Worm (Caenorhabditis elegans) whole organism, mixed stage, embryonic: Measurements from ENCODE around the gene F17A2.16.

Experiments
- M03D4.4 ChIP-seq: sonication (generic microtip); optimal IDR thresholded peaks from 2 replicates; lab custom pipeline; 2017; ENCODE audit warnings: mild to moderate bottlenecking, missing genetic modification characterization, missing compliant biosample characterization
- bed-3 ChIP-seq: fragments of 200-800 bp; sonication (Bioruptor generic); optimal IDR thresholded peaks from 3 replicates; lab custom pipeline; 2018; ENCODE audit warnings: mild to moderate bottlenecking, missing genetic modification characterization, moderate library complexity, missing compliant biosample characterization
- blmp-1 ChIP-seq: fragments of 150-350 bp; optimal IDR thresholded peaks from 2 replicates; lab custom pipeline; 2014; ENCODE audit warnings: missing biosample characterization, missing genetic modification characterization
- ceh-43 ChIP-seq: fragments of 200-800 bp; sonication (Bioruptor generic); optimal IDR thresholded peaks from 2 replicates; lab custom pipeline; 2018; ENCODE audit warnings: mild to moderate bottlenecking, missing genetic modification characterization, moderate library complexity, missing compliant biosample characterization
- ceh-83 ChIP-seq: fragments of 200-800 bp; sonication (Bioruptor generic); optimal IDR thresholded peaks from 2 replicates; lab custom pipeline; 2018; ENCODE audit warnings: mild to moderate bottlenecking, missing genetic modification characterization, missing compliant biosample characterization
- ces-1 ChIP-seq: fragments of 150-350 bp; optimal IDR thresholded peaks from 2 replicates; lab custom pipeline; 2014; ENCODE audit warnings: missing biosample characterization, missing genetic modification reagents, missing genetic modification characterization
- cnd-1 ChIP-seq: fragments of 200-800 bp; sonication (Bioruptor generic); optimal IDR thresholded peaks from 2 replicates; lab custom pipeline; 2018; ENCODE audit warnings: mild to moderate bottlenecking, missing genetic modification characterization, missing compliant biosample characterization
- drap-1 ChIP-seq: fragments of 200-800 bp; sonication (Bioruptor generic); optimal IDR thresholded peaks from 3 replicates; lab custom pipeline; 2018; ENCODE audit warnings: mild to moderate bottlenecking, missing genetic modification characterization, missing compliant biosample characterization
- elt-1 ChIP-seq: sonication (generic microtip); optimal IDR thresholded peaks from 2 replicates; lab custom pipeline; 2017; ENCODE audit warnings: missing genetic modification characterization, mild to moderate bottlenecking, missing compliant biosample characterization, antibody characterized with exemption, moderate library complexity, borderline replicate concordance; ENCODE audit not compliant: insufficient read depth
- elt-3 ChIP-seq: fragments of 150-350 bp; optimal IDR thresholded peaks from 2 replicates; lab custom pipeline; 2014; ENCODE audit warnings: missing biosample characterization, missing genetic modification characterization
- flh-1 ChIP-seq: fragments of 200-800 bp; sonication (Bioruptor generic); optimal IDR thresholded peaks from 2 replicates; lab custom pipeline; 2018; ENCODE audit warnings: mild to moderate bottlenecking, missing genetic modification characterization, moderate library complexity, missing compliant biosample characterization
- hlh-1 ChIP-seq: fragments of 150-350 bp; optimal IDR thresholded peaks from 2 replicates; lab custom pipeline; 2014; ENCODE audit warnings: missing biosample characterization, missing genetic modification reagents, missing genetic modification characterization
- lin-13 ChIP-seq: fragments of 150-350 bp; optimal IDR thresholded peaks from 2 replicates; lab custom pipeline; 2014; ENCODE audit warnings: missing biosample characterization, missing genetic modification characterization
- lin-32 ChIP-seq: fragments of 200-800 bp; sonication (Bioruptor generic); optimal IDR thresholded peaks from 2 replicates; lab custom pipeline; 2018; ENCODE audit warnings: mild to moderate bottlenecking, missing genetic modification characterization, missing compliant biosample characterization
- lsy-2 ChIP-seq: fragments of 150-350 bp; optimal IDR thresholded peaks from 2 replicates; lab custom pipeline; 2014; ENCODE audit warnings: missing biosample characterization, missing genetic modification characterization
- mab-5 ChIP-seq: fragments of 150-350 bp; optimal IDR thresholded peaks from 2 replicates; lab custom pipeline; 2014; ENCODE audit warnings: missing biosample characterization, missing genetic modification characterization
- mep-1 ChIP-seq: fragments of 150-350 bp; optimal IDR thresholded peaks from 2 replicates; lab custom pipeline; 2017; ENCODE audit warnings: missing biosample characterization, missing genetic modification reagents, missing genetic modification characterization, inconsistent platforms
- mls-2 ChIP-seq: sonication (generic microtip); optimal IDR thresholded peaks from 2 replicates; lab custom pipeline; 2016; ENCODE audit warnings: mild to moderate bottlenecking, missing genetic modification characterization, moderate library complexity, missing compliant biosample characterization
- nhr-12 ChIP-seq: fragments of 150-350 bp; optimal IDR thresholded peaks from 2 replicates; lab custom pipeline; 2014; ENCODE audit warnings: missing biosample characterization, missing genetic modification characterization
- nhr-2 ChIP-seq: fragments of 150-350 bp; optimal IDR thresholded peaks from 2 replicates; lab custom pipeline; 2014; ENCODE audit warnings: missing biosample characterization, missing genetic modification characterization
- nhr-28 ChIP-seq: fragments of 150-350 bp; optimal IDR thresholded peaks from 2 replicates; lab custom pipeline; 2014; ENCODE audit warnings: missing biosample characterization, missing genetic modification characterization
- nhr-76 ChIP-seq: sonication (generic microtip); optimal IDR thresholded peaks from 2 replicates; lab custom pipeline; 2017; ENCODE audit warnings: missing biosample characterization, missing genetic modification characterization
- pha-4 ChIP-seq: fragments of 150-350 bp; optimal IDR thresholded peaks from 2 replicates; lab custom pipeline; 2018; ENCODE audit warnings: missing biosample characterization, missing genetic modification reagents, missing genetic modification characterization
- sem-2 ChIP-seq: fragments of 200-800 bp; sonication (Bioruptor generic); optimal IDR thresholded peaks from 2 replicates; lab custom pipeline; 2018; ENCODE audit warnings: mild to moderate bottlenecking, missing genetic modification characterization, missing compliant biosample characterization
- snpc-4 ChIP-seq: fragments of 150-350 bp; optimal IDR thresholded peaks from 2 replicates; lab custom pipeline; 2014; ENCODE audit warnings: missing biosample characterization, missing genetic modification characterization
- sptf-1 ChIP-seq: sonication (generic microtip); optimal IDR thresholded peaks from 2 replicates; lab custom pipeline; 2017; ENCODE audit warnings: mild to moderate bottlenecking, missing genetic modification characterization, moderate library complexity, missing compliant biosample characterization
- tbx-8 ChIP-seq: fragments of 200-800 bp; sonication (Bioruptor generic); optimal IDR thresholded peaks from 2 replicates; lab custom pipeline; 2018; ENCODE audit warnings: mild to moderate bottlenecking, missing genetic modification characterization, moderate library complexity, missing compliant biosample characterization
- unc-120 ChIP-seq: sonication (generic microtip); optimal IDR thresholded peaks from 2 replicates; lab custom pipeline; 2017; ENCODE audit warnings: missing genetic modification characterization, missing compliant biosample characterization; ENCODE audit not compliant: poor library complexity, severe bottlenecking
- unc-39 ChIP-seq: fragments of 150-350 bp; optimal IDR thresholded peaks from 2 replicates; lab custom pipeline; 2014; ENCODE audit warnings: missing biosample characterization, missing genetic modification characterization
- unc-62 ChIP-seq: fragments of 150-350 bp; optimal IDR thresholded peaks from 2 replicates; lab custom pipeline; 2014; ENCODE audit warnings: missing biosample characterization, missing genetic modification reagents, missing genetic modification characterization
- zip-8 ChIP-seq: fragments of 150-350 bp; optimal IDR thresholded peaks from 2 replicates; lab custom pipeline; 2014; ENCODE audit warnings: missing biosample characterization, missing genetic modification characterization
- ztf-11 ChIP-seq: fragments of 150-350 bp; optimal IDR thresholded peaks from 2 replicates; lab custom pipeline; 2014; ENCODE audit warnings: missing biosample characterization, missing genetic modification characterization

Gene F17A2.16

ce11 chrX:12337846-12338490 is 29.7 kb downstream of the F17A2.16 start, which contains the start of gene srd-44:
Gene srd-44, plus strand, starts transcription at chrX:12338440.
- peak; percentile 58 for TF ChIP-seq sem-2 (GFP tag; lab: Kevin White, UChicago)
- no peak for TF ChIP-seq lin-13 (tag; lab: Kevin White, UChicago)
- no peak for TF ChIP-seq unc-62 (GFP tag; lab: Kevin White, UChicago)
- TF ChIP-seq zip-8 (tag; lab: Kevin White, UChicago), result no peak
- TF ChIP-seq nhr-12, result no peak
- no peak for TF ChIP-seq flh-1 (GFP tag; lab: Kevin White, UChicago)
- no peak for TF ChIP-seq unc-120 (tag; lab: Kevin White, UChicago)
- peak; percentile 26 for TF ChIP-seq cnd-1 (tag; lab: Kevin White, UChicago)
- peak; percentile 49 for TF ChIP-seq M03D4.4 (tag; lab: Kevin White, UChicago)
- TF ChIP-seq elt-3 (tag; lab: Kevin White, UChicago), result no peak
- no peak for TF ChIP-seq lin-32 (GFP tag; lab: Kevin White, UChicago)
- TF ChIP-seq bed-3 (GFP tag; lab: Kevin White, UChicago), result no peak
- no peak for TF ChIP-seq nhr-76 (tag; lab: Kevin White, UChicago)
- no peak for TF ChIP-seq elt-1 (tag; lab: Kevin White, UChicago)
- TF ChIP-seq ceh-83 (GFP tag; lab: Kevin White, UChicago), result peak; percentile 72
- TF ChIP-seq lsy-2 (tag; lab: Kevin White, UChicago), result no peak

- TF ChIP-seq blmp-1 (tag; lab: Kevin White, UChicago), result no peak
- TF ChIP-seq sptf-1 (tag; lab: Kevin White, UChicago), result no peak
- no peak for TF ChIP-seq tbx-8 (GFP tag; lab: Kevin White, UChicago)
- no peak for TF ChIP-seq ces-1 (GFP tag; lab: Kevin White, UChicago)
- TF ChIP-seq mab-5 (tag; lab: Kevin White, UChicago), result no peak
- TF ChIP-seq flh-1 (GFP tag; lab: Kevin White, UChicago), result no peak
- TF ChIP-seq cnd-1 (tag; lab: Kevin White, UChicago), result no peak
- TF ChIP-seq unc-39 (tag; lab: Kevin White, UChicago), result no peak
- TF ChIP-seq lin-32 (GFP tag; lab: Kevin White, UChicago), result no peak
- no peak for TF ChIP-seq bed-3 (GFP tag; lab: Kevin White, UChicago)
- no peak for TF ChIP-seq mls-2
- TF ChIP-seq, all 35 proteins: peak for 0
These were observed 33.1 kb downstream of the F17A2.16 start, which contains the start of gene zig-2 for ce11 chrX:12341338-12341737. Gene zig-2, minus strand, starts transcription at chrX:12341438.

- TF ChIP-seq snpc-4 (tag; lab: Kevin White, UChicago), result no peak
- no peak for TF ChIP-seq unc-39 (tag; lab: Kevin White, UChicago)
- TF ChIP-seq elt-3 (tag; lab: Kevin White, UChicago), result no peak
- TF ChIP-seq nhr-28 (tag; lab: Kevin White, UChicago), result no peak
- TF ChIP-seq, all 35 proteins: peak for 0
These were observed 35.0 kb downstream of the F17A2.16 start, which contains the start of the genes nspc-9 and nspc-10 for ce11 chrX:12343279-12343678. Gene nspc-9, minus strand, starts transcription at chrX:12343379. Gene nspc-10, plus strand, starts transcription at chrX:12343609.

- TF ChIP-seq mep-1 (tag; lab: Kevin White, UChicago) (no peak), cnd-1 (tag; lab: Kevin White, UChicago) (no peak), elt-3 (tag; lab: Kevin White, UChicago) (no peak), nhr-76 (tag; lab: Kevin White, UChicago) (no peak), mab-5 (tag; lab: Kevin White, UChicago) (no peak), pha-4 (tag; lab: Kevin White, UChicago) (no peak), ces-1 (GFP tag; lab: Kevin White, UChicago) (no peak), flh-1 (GFP tag; lab: Kevin White, UChicago) (no peak), sptf-1 (tag; lab: Kevin White, UChicago) (no peak), zip-8 (tag; lab: Kevin White, UChicago) (no peak), ztf-11 (tag; lab: Kevin White, UChicago) (no peak), hlh-1 (tag; lab: Kevin White, UChicago) (no peak), ceh-43 (GFP tag; lab: Kevin White, UChicago) (no peak), drap-1 (no peak), unc-120 (tag; lab: Kevin White, UChicago) (no peak), nhr-2 (tag; lab: Kevin White, UChicago) (no peak), lin-32 (GFP tag; lab: Kevin White, UChicago) (no peak), unc-62 (GFP tag; lab: Kevin White, UChicago) (no peak)
These were observed 38.5 kb downstream of the F17A2.16 start, which contains the start of gene F42F12.11 for ce11 chrX:12346729-12347128. Gene F42F12.11, plus strand, starts transcription at chrX:12347029.
